Worm (Caenorhabditis elegans) whole organism, mixed stage, embryonic: ENCODE measurements around the gene R03G8.6.
A peak's percentile ranks its signal among the peaks of the same experiment; 100 is the strongest.
"Not testable (repeated sequence)": the region's sequence is repeated elsewhere in the genome, so short reads cannot be mapped to it uniquely, and the experiment has no call there.

Experiments
- elt-3 ChIP-seq: fragments of 150-350 bp; optimal IDR thresholded peaks from 2 replicates; lab custom pipeline; 2014; ENCODE audit warnings: missing biosample characterization, missing genetic modification characterization
- nhr-237 ChIP-seq: fragments of 150-350 bp; optimal IDR thresholded peaks from 2 replicates; lab custom pipeline; 2014; ENCODE audit warnings: missing biosample characterization, missing genetic modification characterization
- pha-4 ChIP-seq: fragments of 150-350 bp; optimal IDR thresholded peaks from 2 replicates; lab custom pipeline; 2018; ENCODE audit warnings: missing biosample characterization, missing genetic modification reagents, missing genetic modification characterization
- tbx-8 ChIP-seq: fragments of 200-800 bp; sonication (Bioruptor generic); optimal IDR thresholded peaks from 2 replicates; lab custom pipeline; 2018; ENCODE audit warnings: mild to moderate bottlenecking, missing genetic modification characterization, moderate library complexity, missing compliant biosample characterization
- unc-39 ChIP-seq: fragments of 150-350 bp; optimal IDR thresholded peaks from 2 replicates; lab custom pipeline; 2014; ENCODE audit warnings: missing biosample characterization, missing genetic modification characterization

- TF ChIP-seq unc-39 (tag; lab: Kevin White, UChicago) = not testable (repeated sequence)
- TF ChIP-seq nhr-237 (tag; lab: Kevin White, UChicago) (peak; percentile 73), elt-3 (tag; lab: Kevin White, UChicago) (peak; percentile 54), tbx-8 (GFP tag; lab: Kevin White, UChicago) (peak; percentile 56), pha-4 (tag; lab: Kevin White, UChicago) (peak; percentile 3)
These were observed 54.0 kb downstream of the R03G8.6 start for ce11 chrX:13046324-13046723.
